Fruit fly (Drosophila melanogaster): Measurements from ENCODE around the gene LysP.
A peak's percentile ranks its signal among the peaks of the same experiment; 100 is the strongest.
"Not testable (repeated sequence)": the region's sequence is repeated elsewhere in the genome, so short reads cannot be mapped to it uniquely, and the experiment has no call there.

LysP gene

DNA sequence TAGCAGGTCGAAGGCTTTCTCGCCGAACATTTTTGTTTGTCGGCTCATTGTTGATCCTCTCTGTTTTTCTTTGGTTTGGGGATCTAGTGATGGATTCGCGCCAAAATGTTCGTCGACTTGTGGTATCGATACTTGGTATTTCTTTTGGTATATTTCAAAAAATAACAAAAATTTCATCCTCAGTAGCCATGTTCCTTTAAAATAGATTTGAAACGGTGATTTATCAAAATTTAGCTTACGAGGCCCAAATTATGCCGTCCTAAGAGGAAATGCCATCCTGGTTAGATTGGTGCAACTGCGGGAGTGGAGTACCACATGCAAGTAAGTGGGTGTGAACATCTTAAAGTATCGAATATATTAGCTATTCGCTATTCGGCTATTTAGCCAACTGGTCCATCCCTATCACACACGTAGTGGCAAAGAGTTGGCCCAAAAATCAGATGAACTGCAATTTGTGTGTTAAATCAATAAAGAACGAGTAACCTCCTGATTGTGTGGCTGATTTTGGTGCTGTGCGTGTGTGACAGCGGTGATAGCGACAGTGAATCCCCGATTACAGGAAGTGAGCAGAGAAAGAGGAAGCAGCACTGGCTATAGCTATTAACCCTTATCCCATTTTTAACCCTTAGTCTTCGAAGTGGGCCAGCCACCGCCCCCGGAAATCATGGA lies 29.3 kb upstream of the LysP start, which contains the start of the genes Psf1 and Sac1 (continued):
- TF ChIP-seq kay (GFP tag; optimal IDR thresholded peaks at IDR 0.05) (no peak), CG6813 (GFP tag; optimal IDR thresholded peaks at IDR 0.05) (no peak), Gsc (GFP tag; IDR thresholded peaks at IDR 0.05) (no peak), crc (GFP tag; optimal IDR thresholded peaks at IDR 0.05) (peak; percentile 7), CG12219 (GFP tag; optimal IDR thresholded peaks at IDR 0.05) (no peak), CG13123 (GFP tag; optimal IDR thresholded peaks at IDR 0.05) (no peak), Ssrp (tag; optimal IDR thresholded peaks at IDR 0.05) (peak; percentile 13), btn (GFP tag; optimal IDR thresholded peaks at IDR 0.05) (no peak), gcm (GFP tag; optimal IDR thresholded peaks at IDR 0.05) (no peak), CG11696 (GFP tag; IDR thresholded peaks at IDR 0.05) (no peak), CG15479 (GFP tag; optimal IDR thresholded peaks at IDR 0.05) (no peak)

dm6 chr3L:1246823-1247222 lies 28.3 kb upstream of the LysP start, which contains the start of gene CG32318:
TSS of gene CG32318 (minus strand) at chr3L:1246923.
- not testable (repeated sequence) for TF ChIP-seq CG8089 (GFP tag; optimal IDR thresholded peaks at IDR 0.05); sd (tag; optimal IDR thresholded peaks at IDR 0.05); ssp (GFP tag; IDR thresholded peaks at IDR 0.05)

- TF ChIP-seq MESR4 (GFP tag; optimal IDR thresholded peaks at IDR 0.05); CG8924 (tag; optimal IDR thresholded peaks at IDR 0.05); Dfd (GFP tag; optimal IDR thresholded peaks at IDR 0.05): not testable (repeated sequence)
Measured at dm6 chr3L:1245810-1246209, 27.3 kb upstream of the LysP start, which contains the start of gene Klp61F. TSS of gene Klp61F (minus strand) at chr3L:1245910.

dm6 chr3L:1238219-1238618 lies 19.7 kb upstream of the LysP start, which contains the start of gene CG9192:
TSS of gene CG9192 (minus strand) at chr3L:1238319.
- TF ChIP-seq CG11247 (GFP tag; IDR thresholded peaks at IDR 0.05): 0 out of 2 replicates have a peak, but pooled peaks have one; percentile 27
- TF ChIP-seq Deaf1 (tag; optimal IDR thresholded peaks at IDR 0.05): peak; percentile 43
- TF ChIP-seq Pdp1 (GFP tag; optimal IDR thresholded peaks at IDR 0.05): peak in 1 of 2 experiments; percentile 84
- no peak for TF ChIP-seq CG12155 (GFP tag; optimal IDR thresholded peaks at IDR 0.05)
- TF ChIP-seq jumu (GFP tag; optimal IDR thresholded peaks at IDR 0.05): no peak

DNA sequence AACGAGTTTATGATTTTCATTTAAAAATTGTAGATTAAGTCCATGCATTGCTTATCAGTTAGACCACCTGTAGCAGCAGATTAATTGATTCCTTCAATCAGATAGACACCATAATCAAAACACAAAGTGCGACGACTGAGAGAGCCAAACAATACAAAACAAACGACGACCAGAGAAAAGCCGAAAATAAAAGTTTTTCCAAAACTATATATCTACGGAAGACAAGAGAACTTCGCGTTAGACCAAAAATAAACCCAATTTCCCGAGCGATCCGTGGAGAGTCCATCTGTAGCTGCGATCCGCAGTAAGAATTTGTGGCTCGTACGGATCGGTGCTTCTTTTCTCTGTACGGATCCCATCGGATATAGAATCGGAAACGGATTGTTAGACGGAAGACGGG lies 16.9 kb upstream of the LysP start, which contains the start of gene galene:
Gene galene (plus strand): TSS at position 301 of the 400 bp plus-strand sequence.
- TF ChIP-seq Deaf1 (tag; optimal IDR thresholded peaks at IDR 0.05): peak; percentile 70
- no peak for TF ChIP-seq CG34376 (GFP tag; optimal IDR thresholded peaks at IDR 0.05)
- TF ChIP-seq sima (GFP tag; optimal IDR thresholded peaks at IDR 0.05): no peak
- TF ChIP-seq gsb-n (tag; optimal IDR thresholded peaks at IDR 0.05): no peak
- peak; percentile 65 for TF ChIP-seq sug (tag; optimal IDR thresholded peaks at IDR 0.05)
- TF ChIP-seq CG2202 (tag; optimal IDR thresholded peaks at IDR 0.05): no peak
- no peak for TF ChIP-seq ranshi (GFP tag; IDR thresholded peaks at IDR 0.05)
- TF ChIP-seq CG4730 (GFP tag; IDR thresholded peaks at IDR 0.05): no peak
- TF ChIP-seq bab2 (GFP tag; optimal IDR thresholded peaks at IDR 0.05): no peak
- no peak for TF ChIP-seq dysf (GFP tag; IDR thresholded peaks at IDR 0.05)
- no peak for TF ChIP-seq schlank (tag; optimal IDR thresholded peaks at IDR 0.05)
- TF ChIP-seq fd102C (GFP tag; optimal IDR thresholded peaks at IDR 0.05): no peak
- TF ChIP-seq CG12104 (GFP tag; optimal IDR thresholded peaks at IDR 0.05): no peak
- no peak for TF ChIP-seq Spps (tag; optimal IDR thresholded peaks at IDR 0.05)
- no peak for TF ChIP-seq Drgx (GFP tag; IDR thresholded peaks at IDR 0.05)
- no peak for TF ChIP-seq Med (GFP tag)
- no peak for TF ChIP-seq HLHmδ (GFP tag; optimal IDR thresholded peaks at IDR 0.05)
- TF ChIP-seq aop (GFP tag; IDR thresholded peaks at IDR 0.05): peak; percentile 16; the same call in 1 of the 2 replicates
- TF ChIP-seq kah (GFP tag; optimal IDR thresholded peaks at IDR 0.05): peak; percentile 8
- TF ChIP-seq ab (GFP tag; optimal IDR thresholded peaks at IDR 0.05): no peak
- TF ChIP-seq CG16815 (GFP tag; optimal IDR thresholded peaks at IDR 0.05): no peak
- TF ChIP-seq NfI (GFP tag; optimal IDR thresholded peaks at IDR 0.05): no peak
- TF ChIP-seq Ets65A (GFP tag): no peak
